Fruit fly (Drosophila melanogaster) whole organism: ENCODE data around the gene CG15468.

ENCODE experiments used
- Dll ChIP-seq: fragments of >200 bp; optimal IDR thresholded peaks from 2 replicates; lab custom pipeline; 2017
- psq ChIP-seq: fragments of >200 bp; optimal IDR thresholded peaks from 2 replicates; lab custom pipeline; 2017
- usp ChIP-seq: fragments of >200 bp; optimal IDR thresholded peaks from 2 replicates; lab custom pipeline; 2017; ENCODE audit warnings: missing biosample characterization, missing genetic modification characterization, mixed read lengths

- TF ChIP-seq usp (GFP tag; lab: Kevin White, UChicago) (no peak), psq (lab: Kevin White, UChicago) (no peak), Dll (lab: Kevin White, UChicago) (no peak)
Observed at dm6 chrX:4983218-4983617, 22.3 kb upstream of the CG15468 start.
